Fruit fly (Drosophila melanogaster) whole organism, embryonic: ENCODE results near the gene CG6443.

Experiments
- BEAF-32 ChIP-seq: fragments of 200-800 bp; sonication (Bioruptor generic); optimal IDR thresholded peaks from 3 replicates; lab custom pipeline; 2017; ENCODE audit warnings: missing biosample characterization, missing genetic modification characterization, mild to moderate bottlenecking, moderate library complexity, missing genetic modification reagents
- CG10565 ChIP-seq: fragments of 200-800 bp; sonication (Bioruptor generic); optimal IDR thresholded peaks from 3 replicates; lab custom pipeline; 2016; ENCODE audit warnings: missing biosample characterization, mild to moderate bottlenecking, missing genetic modification characterization
- CG11456 ChIP-seq: fragments of 200-800 bp; sonication (Bioruptor generic); IDR thresholded peaks from 3 replicates; pipeline ENCODE4 v1.3.6; 2022; ENCODE audit warnings: missing biosample characterization, missing genetic modification characterization
- CG13287 ChIP-seq: fragments of 200-800 bp; sonication (Bioruptor generic); IDR thresholded peaks from 2 replicates; pipeline ENCODE4 v1.3.6; 2022; ENCODE audit warnings: missing biosample characterization, missing genetic modification characterization; ENCODE audit not compliant: partially characterized antibody
- CG2116 ChIP-seq: fragments of 200-800 bp; sonication (Bioruptor generic); optimal IDR thresholded peaks from 3 replicates; lab custom pipeline; 2018; ENCODE audit warnings: missing biosample characterization, mild to moderate bottlenecking, missing genetic modification characterization
- CG2712 ChIP-seq: fragments of 200-800 bp; optimal IDR thresholded peaks from 3 replicates; lab custom pipeline; 2019; ENCODE audit warnings: missing biosample characterization, mild to moderate bottlenecking, missing genetic modification characterization, moderate library complexity
- CG3726 ChIP-seq: fragments of 200-800 bp; sonication (Bioruptor generic); IDR thresholded peaks from 3 replicates; pipeline ENCODE4, ENCODE4 v1.3.6; 2022; ENCODE audit warnings: missing biosample characterization, missing genetic modification characterization
- CG42726 ChIP-seq: fragments of 200-800 bp; sonication (Bioruptor generic); IDR thresholded peaks from 2 replicates; pipeline ENCODE4 v1.3.6; 2022; ENCODE audit warnings: missing biosample characterization, missing genetic modification characterization; ENCODE audit not compliant: partially characterized antibody
- CG7786 ChIP-seq: fragments of 200-800 bp; sonication (Bioruptor generic); optimal IDR thresholded peaks from 2 replicates; lab custom pipeline; 2016; ENCODE audit warnings: missing biosample characterization, missing genetic modification characterization
- CG8281 ChIP-seq: fragments of 200-800 bp; sonication (Bioruptor generic); optimal IDR thresholded peaks from 2 replicates; lab custom pipeline; 2018; ENCODE audit warnings: missing biosample characterization, mild to moderate bottlenecking, missing genetic modification characterization, moderate library complexity
- CG8359 ChIP-seq: fragments of 200-800 bp; sonication (Bioruptor generic); optimal IDR thresholded peaks from 2 replicates; lab custom pipeline; 2017; ENCODE audit warnings: missing biosample characterization, mild to moderate bottlenecking, missing genetic modification characterization, borderline replicate concordance
- CG9437 ChIP-seq: fragments of 200-800 bp; sonication (Bioruptor generic); optimal IDR thresholded peaks from 2 replicates; lab custom pipeline; 2018; ENCODE audit warnings: missing biosample characterization, mild to moderate bottlenecking, missing genetic modification characterization
- CoRest ChIP-seq: fragments of 200-800 bp; sonication (Bioruptor generic); optimal IDR thresholded peaks from 3 replicates; lab custom pipeline; 2018; ENCODE audit warnings: missing biosample characterization, mild to moderate bottlenecking, missing genetic modification characterization, moderate library complexity
- Ets97D ChIP-seq: fragments of 200-800 bp; sonication (Bioruptor generic); optimal IDR thresholded peaks from 3 replicates; lab custom pipeline; 2016; ENCODE audit warnings: missing biosample characterization, missing genetic modification characterization
- HLH54F ChIP-seq: fragments of 200-800 bp; sonication (Bioruptor generic); optimal IDR thresholded peaks from 3 replicates; lab custom pipeline; 2016; ENCODE audit warnings: missing biosample characterization, missing genetic modification characterization
- Hr78 ChIP-seq, 2 experiments: fragments of 200-800 bp in 1 of 2; fragments of >200 bp in 1 of 2; sonication (Bioruptor generic) in 1 of 2; optimal IDR thresholded peaks; 2 replicates each; lab custom pipeline; 2017 to 2019; ENCODE audit warnings: missing biosample characterization in 2 of 2, missing genetic modification characterization in 2 of 2, mild to moderate bottlenecking in 1 of 2, moderate library complexity in 1 of 2
- Hsf ChIP-seq: fragments of 200-800 bp; sonication (Bioruptor generic); optimal IDR thresholded peaks from 3 replicates; lab custom pipeline; 2016; ENCODE audit warnings: missing biosample characterization, missing genetic modification characterization
- NFAT ChIP-seq: fragments of 200-800 bp; sonication (Bioruptor generic); IDR thresholded peaks from 2 replicates; pipeline ENCODE4 v1.3.6; 2022; ENCODE audit warnings: missing biosample characterization, missing genetic modification characterization
- Nf-YC ChIP-seq: fragments of 200-800 bp; optimal IDR thresholded peaks from 3 replicates; lab custom pipeline; 2019; ENCODE audit warnings: missing biosample characterization, mild to moderate bottlenecking, missing genetic modification characterization, moderate library complexity
- PHDP ChIP-seq: fragments of 200-800 bp; sonication (Bioruptor generic); optimal IDR thresholded peaks from 3 replicates; lab custom pipeline; 2018; ENCODE audit warnings: missing biosample characterization, mild to moderate bottlenecking, missing genetic modification characterization, moderate library complexity
- Sox102F ChIP-seq: fragments of 200-800 bp; sonication (Bioruptor generic); optimal IDR thresholded peaks from 2 replicates; lab custom pipeline; 2018; ENCODE audit warnings: missing biosample characterization, mild to moderate bottlenecking, missing genetic modification characterization, moderate library complexity
- Sry-δ ChIP-seq: fragments of 200-800 bp; sonication (Bioruptor generic); optimal IDR thresholded peaks from 2 replicates; lab custom pipeline; 2016; ENCODE audit warnings: missing biosample characterization, missing genetic modification characterization
- ara ChIP-seq: fragments of 200-800 bp; sonication (Bioruptor generic); IDR thresholded peaks from 2 replicates; pipeline ENCODE4 v1.3.6; 2022; ENCODE audit warnings: missing biosample characterization, missing genetic modification characterization
- ato ChIP-seq: fragments of 200-800 bp; sonication (Bioruptor generic); IDR thresholded peaks from 2 replicates; pipeline ENCODE4 v1.3.6; 2022; ENCODE audit warnings: missing biosample characterization, missing genetic modification characterization; ENCODE audit not compliant: partially characterized antibody
- bcd ChIP-seq: fragments of 200-800 bp; sonication (Bioruptor generic); optimal IDR thresholded peaks from 2 replicates; lab custom pipeline; 2017; ENCODE audit warnings: missing biosample characterization, mild to moderate bottlenecking, missing genetic modification characterization
- chn ChIP-seq: fragments of 200-800 bp; sonication (Bioruptor generic); optimal IDR thresholded peaks from 2 replicates; lab custom pipeline; 2016; ENCODE audit warnings: missing biosample characterization, missing genetic modification characterization
- crol ChIP-seq: fragments of 200-800 bp; sonication (Bioruptor generic); IDR thresholded peaks from 2 replicates; pipeline ENCODE4 v1.3.6; 2022; ENCODE audit warnings: missing biosample characterization, missing genetic modification characterization
- dimm ChIP-seq: fragments of 200-800 bp; sonication (Bioruptor generic); IDR thresholded peaks from 2 replicates; pipeline ENCODE4 v1.3.6; 2022; ENCODE audit warnings: missing biosample characterization, missing genetic modification characterization
- esg ChIP-seq: fragments of 200-800 bp; sonication (Bioruptor generic); conservative IDR thresholded peaks from 2 replicates; pipeline ENCODE4 v1.3.6; 2022; ENCODE audit warnings: missing biosample characterization, missing genetic modification characterization
- fru ChIP-seq: fragments of >200 bp; optimal IDR thresholded peaks from 2 replicates; lab custom pipeline; 2017
- ftz-f1 ChIP-seq: fragments of 200-800 bp; sonication (Bioruptor generic); optimal IDR thresholded peaks from 2 replicates; lab custom pipeline; 2016; ENCODE audit warnings: missing biosample characterization, missing genetic modification characterization
- gfzf ChIP-seq: fragments of 200-800 bp; sonication (Bioruptor generic); optimal IDR thresholded peaks from 2 replicates; lab custom pipeline; 2016; ENCODE audit warnings: missing biosample characterization, mild to moderate bottlenecking, missing genetic modification characterization, moderate library complexity
- grn ChIP-seq: fragments of 200-800 bp; sonication (Bioruptor generic); optimal IDR thresholded peaks from 3 replicates; lab custom pipeline; 2017; ENCODE audit warnings: missing biosample characterization, missing genetic modification characterization
- lilli ChIP-seq: fragments of 200-800 bp; sonication (Bioruptor generic); optimal IDR thresholded peaks from 3 replicates; lab custom pipeline; 2016; ENCODE audit warnings: missing biosample characterization, missing genetic modification characterization
- lmd ChIP-seq: fragments of 200-800 bp; sonication (Bioruptor generic); IDR thresholded peaks from 2 replicates; pipeline ENCODE4 v1.3.6; 2022; ENCODE audit warnings: missing biosample characterization, missing genetic modification characterization
- lov ChIP-seq, 2 experiments: fragments of 200-800 bp in 1 of 2; fragments of >200 bp in 1 of 2; sonication (Bioruptor generic) in 1 of 2; IDR thresholded peaks in 1 of 2; optimal IDR thresholded peaks in 1 of 2; 2 replicates in 1 of 2; 3 replicates in 1 of 2; pipeline versions ENCODE4 v1.3.6 to Lab custom; 2017 to 2022; ENCODE audit warnings: missing biosample characterization in 1 of 2, missing genetic modification characterization in 1 of 2
- mld ChIP-seq: fragments of 200-800 bp; sonication (Bioruptor generic); IDR thresholded peaks from 3 replicates; pipeline ENCODE4 v1.3.6; 2022; ENCODE audit warnings: missing biosample characterization, missing genetic modification characterization; ENCODE audit not compliant: partially characterized antibody
- nau ChIP-seq: fragments of 200-800 bp; sonication (Bioruptor generic); optimal IDR thresholded peaks from 3 replicates; lab custom pipeline; 2017; ENCODE audit warnings: missing biosample characterization, mild to moderate bottlenecking, missing genetic modification characterization, missing genetic modification reagents
- nerfin-2 ChIP-seq: fragments of 200-800 bp; sonication (Bioruptor generic); IDR thresholded peaks from 2 replicates; pipeline ENCODE4 v1.3.6; 2022; ENCODE audit warnings: missing biosample characterization, missing genetic modification characterization; ENCODE audit not compliant: partially characterized antibody
- pfk ChIP-seq: fragments of 200-800 bp; sonication (Bioruptor generic); optimal IDR thresholded peaks from 2 replicates; lab custom pipeline; 2018; ENCODE audit warnings: missing biosample characterization, mild to moderate bottlenecking, missing genetic modification characterization, moderate library complexity
- pnt ChIP-seq: fragments of 200-800 bp; sonication (Bioruptor generic); optimal IDR thresholded peaks from 3 replicates; lab custom pipeline; 2016; ENCODE audit warnings: missing biosample characterization, missing genetic modification characterization
- prd ChIP-seq, 3 experiments: fragments of >200 bp in 2 of 3; fragments of 200-800 bp in 1 of 3; sonication (Bioruptor generic) in 1 of 3; optimal IDR thresholded peaks in 2 of 3; IDR thresholded peaks in 1 of 3; 2 replicates in 2 of 3; 3 replicates in 1 of 3; pipeline versions ENCODE4 v1.3.6 to Lab custom; 2017 to 2022; ENCODE audit warnings: missing biosample characterization in 1 of 3, missing genetic modification characterization in 1 of 3
- psq ChIP-seq: fragments of 200-800 bp; sonication (Bioruptor generic); optimal IDR thresholded peaks from 2 replicates; lab custom pipeline; 2017; ENCODE audit warnings: missing biosample characterization, missing genetic modification characterization
- row ChIP-seq: fragments of 200-800 bp; sonication (Bioruptor generic); IDR thresholded peaks from 3 replicates; pipeline ENCODE4 v1.3.6; 2022; ENCODE audit warnings: missing biosample characterization, missing genetic modification characterization
- slbo ChIP-seq: fragments of 200-800 bp; sonication (Bioruptor generic); IDR thresholded peaks from 2 replicates; pipeline ENCODE4 v1.3.6; 2022; ENCODE audit warnings: missing biosample characterization, missing genetic modification characterization
- slou ChIP-seq: fragments of 200-800 bp; sonication (Bioruptor generic); optimal IDR thresholded peaks from 3 replicates; lab custom pipeline; 2016; ENCODE audit warnings: missing biosample characterization, missing genetic modification characterization
- so ChIP-seq: fragments of 200-800 bp; sonication (Bioruptor generic); IDR thresholded peaks from 3 replicates; pipeline ENCODE4 v1.3.6; 2022; ENCODE audit warnings: missing biosample characterization, missing genetic modification characterization
- trem ChIP-seq: fragments of 200-800 bp; optimal IDR thresholded peaks from 3 replicates; lab custom pipeline; 2019; ENCODE audit warnings: missing biosample characterization, mild to moderate bottlenecking, missing genetic modification characterization, moderate library complexity
- trh ChIP-seq: fragments of 200-800 bp; sonication (Bioruptor generic); optimal IDR thresholded peaks from 2 replicates; lab custom pipeline; 2016; ENCODE audit warnings: missing biosample characterization, missing genetic modification characterization

Gene CG6443

dm6 chr2L:10735923-10736322, 7.1 kb downstream of the CG6443 start, which contains the start of gene Nup107 (continued):
- TF ChIP-seq slbo (peak; percentile 54; the same call in 1 of the 2 replicates), PHDP (peak; percentile 4), CG11456 (0 out of 3 replicates have a peak, but pooled peaks have one; percentile 27), Sox102F (GFP tag; lab: Kevin White, UChicago) (peak; percentile 11), nau (GFP tag; lab: Kevin White, UChicago) (no peak), Ets97D (peak; percentile 8), grn (GFP tag; lab: Kevin White, UChicago) (no peak), CG10565 (GFP tag; lab: Kevin White, UChicago) (no peak), CoRest (tag; lab: Kevin White, UChicago) (peak; percentile 30), CG42726 (GFP tag; lab: Robert Waterston, UW) (no peak), slou (GFP tag; lab: Kevin White, UChicago) (no peak), pnt (peak; percentile 8), gfzf (GFP tag; lab: Kevin White, UChicago) (peak; percentile 87), trh (GFP tag; lab: Kevin White, UChicago) (no peak), Hr78 (GFP tag; optimal IDR thresholded peaks at IDR 0.05; lab: Kevin White, UChicago) (peak in 1 of 2 experiments; percentile 2), trem (tag; lab: Kevin White, UChicago) (peak; percentile 36), BEAF-32 (GFP tag; lab: Kevin White, UChicago) (peak; percentile 40), Nf-YC (no peak), HLH54F (no peak), Hsf (peak; percentile 18), bcd (GFP tag; lab: Kevin White, UChicago) (peak; percentile 2), CG13287 (peak; percentile 17; the same call in 1 of the 2 replicates), so (GFP tag; lab: Robert Waterston, UW) (no peak), lmd (GFP tag; lab: Robert Waterston, UW) (peak; percentile 5; the same call in 1 of the 2 replicates), CG2116 (GFP tag; lab: Kevin White, UChicago) (peak; percentile 19), Sry-δ (peak; percentile 58), CG7786 (GFP tag; lab: Kevin White, UChicago) (peak; percentile 1), CG9437 (GFP tag; lab: Kevin White, UChicago) (peak; percentile 59), lilli (GFP tag; lab: Kevin White, UChicago) (peak; percentile 21), CG8359 (GFP tag; lab: Kevin White, UChicago) (no peak), ftz-f1 (no peak), mld (GFP tag; lab: Robert Waterston, UW) (no peak), ara (GFP tag; lab: Robert Waterston, UW) (no peak), prd (optimal IDR thresholded peaks at IDR 0.05; lab: Kevin White, UChicago) (no peak), prd (GFP tag; IDR thresholded peaks at IDR 0.05; lab: Robert Waterston, UW) (peak; percentile 31; the same call in 1 of the 3 replicates), fru (no peak), crol (GFP tag; lab: Robert Waterston, UW) (no peak), row (GFP tag; lab: Robert Waterston, UW) (peak; percentile 77), CG2712 (tag; lab: Kevin White, UChicago) (peak; percentile 44), pfk (GFP tag; lab: Kevin White, UChicago) (no peak), chn (peak; percentile 30), CG8281 (no peak), CG3726 (GFP tag; lab: Robert Waterston, UW) (no peak), ato (GFP tag; lab: Robert Waterston, UW) (0 out of 2 replicates have a peak, but pooled peaks have one; percentile 24), psq (GFP tag; lab: Kevin White, UChicago) (no peak), esg (GFP tag; lab: Robert Waterston, UW) (no peak), NFAT (0 out of 2 replicates have a peak, but pooled peaks have one; percentile 7), lov (optimal IDR thresholded peaks at IDR 0.05; lab: Kevin White, UChicago) (no peak), lov (GFP tag; IDR thresholded peaks at IDR 0.05; lab: Robert Waterston, UW) (no peak), dimm (GFP tag; lab: Robert Waterston, UW) (no peak), nerfin-2 (GFP tag; lab: Robert Waterston, UW) (no peak)
